Worm (Caenorhabditis elegans): ENCODE measurements around the gene kmo-1.
A peak's percentile ranks its signal among the peaks of the same experiment; 100 is the strongest.
"Not testable (repeated sequence)": the region's sequence is repeated elsewhere in the genome, so short reads cannot be mapped to it uniquely, and the experiment has no call there.

Gene kmo-1

ce11 chrV:12032060-12032459, 38.3 kb downstream of the kmo-1 start, which contains the start of gene pkc-1:
pkc-1 (minus strand) TSS chrV:12032160.
- TF ChIP-seq T22C8.4 (GFP tag; IDR thresholded peaks at IDR 0.05), result no peak
- TF ChIP-seq ztf-23 (GFP tag; IDR thresholded peaks at IDR 0.05), result no peak
- TF ChIP-seq klf-2 (GFP tag; conservative IDR thresholded peaks at IDR 0.05), result no peak
- TF ChIP-seq ref-1 (GFP tag; conservative IDR thresholded peaks at IDR 0.05), result no peak

ce11 chrV:12028151-12028550, 42.2 kb downstream of the kmo-1 start:
- TF ChIP-seq klf-2 (GFP tag; conservative IDR thresholded peaks at IDR 0.05), result no peak
- TF ChIP-seq tab-1 (GFP tag; IDR thresholded peaks at IDR 0.05), result no peak
- no peak for TF ChIP-seq ztf-29 (GFP tag; IDR thresholded peaks at IDR 0.05)
- TF ChIP-seq flt-1 (GFP tag; IDR thresholded peaks at IDR 0.05), result no peak
- TF ChIP-seq med-1 (GFP tag; optimal IDR thresholded peaks at IDR 0.05; ENCODE audit: insufficient read depth), result no peak
- TF ChIP-seq T22C8.4 (GFP tag; IDR thresholded peaks at IDR 0.05), result no peak
- no peak for TF ChIP-seq cog-1 (tag; optimal IDR thresholded peaks at IDR 0.05)
- TF ChIP-seq ztf-23 (GFP tag; IDR thresholded peaks at IDR 0.05), result no peak
- TF ChIP-seq ref-1 (GFP tag; conservative IDR thresholded peaks at IDR 0.05), result no peak

- TF ChIP-seq ztf-23 (GFP tag; IDR thresholded peaks at IDR 0.05), result no peak
Measured at ce11 chrV:12026878-12027477, 43.3 kb downstream of the kmo-1 start.

ce11 chrV:12025683-12026082, 44.6 kb downstream of the kmo-1 start:
- TF ChIP-seq ztf-29 (GFP tag; IDR thresholded peaks at IDR 0.05), result no peak
- TF ChIP-seq ref-1 (GFP tag; conservative IDR thresholded peaks at IDR 0.05), result no peak
- TF ChIP-seq flt-1 (GFP tag; IDR thresholded peaks at IDR 0.05), result no peak
- no peak for TF ChIP-seq med-1 (GFP tag; optimal IDR thresholded peaks at IDR 0.05; ENCODE audit: insufficient read depth)
- TF ChIP-seq ztf-23 (GFP tag; IDR thresholded peaks at IDR 0.05), result no peak
- TF ChIP-seq T22C8.4 (GFP tag; IDR thresholded peaks at IDR 0.05), result no peak
- no peak for TF ChIP-seq cog-1 (tag; optimal IDR thresholded peaks at IDR 0.05)
- no peak for TF ChIP-seq tab-1 (GFP tag; IDR thresholded peaks at IDR 0.05)
- TF ChIP-seq klf-2 (GFP tag; conservative IDR thresholded peaks at IDR 0.05), result no peak

ce11 chrV:12024273-12024672, 46.0 kb downstream of the kmo-1 start:
- TF ChIP-seq klf-2 (GFP tag; conservative IDR thresholded peaks at IDR 0.05) (no peak), med-1 (GFP tag; optimal IDR thresholded peaks at IDR 0.05; ENCODE audit: insufficient read depth) (no peak), tab-1 (GFP tag; IDR thresholded peaks at IDR 0.05) (peak; percentile 30; the same call in 1 of the 2 replicates)

ce11 chrV:12020940-12021339, 49.4 kb downstream of the kmo-1 start:
- TF ChIP-seq med-1 (GFP tag; optimal IDR thresholded peaks at IDR 0.05; ENCODE audit: insufficient read depth) (no peak), ztf-29 (GFP tag; IDR thresholded peaks at IDR 0.05) (no peak), klf-2 (GFP tag; conservative IDR thresholded peaks at IDR 0.05) (no peak), tab-1 (GFP tag; IDR thresholded peaks at IDR 0.05) (no peak), ref-1 (GFP tag; conservative IDR thresholded peaks at IDR 0.05) (no peak), flt-1 (GFP tag; IDR thresholded peaks at IDR 0.05) (no peak), cog-1 (tag; optimal IDR thresholded peaks at IDR 0.05) (no peak), T22C8.4 (GFP tag; IDR thresholded peaks at IDR 0.05) (no peak), ztf-23 (GFP tag; IDR thresholded peaks at IDR 0.05) (no peak)

- TF ChIP-seq ztf-23, flt-1, T22C8.4 (GFP tag; IDR thresholded peaks at IDR 0.05): not testable (repeated sequence)
Measured at ce11 chrV:12020026-12020425, 50.3 kb downstream of the kmo-1 start, which contains the start of gene F10C2.3. F10C2.3 (plus strand) TSS chrV:12020326.
